Worm (Caenorhabditis elegans) whole organism, L3 larva: ENCODE results near the gene rad-23.

Source experiments
- ZK546.5 ChIP-seq: sonication (generic microtip); optimal IDR thresholded peaks from 2 replicates; lab custom pipeline; 2017; ENCODE audit warnings: missing biosample characterization, missing genetic modification characterization
- aly-2 ChIP-seq: fragments of 150-350 bp; optimal IDR thresholded peaks from 2 replicates; lab custom pipeline; 2014; ENCODE audit warnings: missing biosample characterization, missing genetic modification characterization
- ama-1 ChIP-seq: fragments of 150-350 bp; optimal IDR thresholded peaks from 2 replicates; lab custom pipeline; 2018
- ceh-16 ChIP-seq: sonication (generic microtip); optimal IDR thresholded peaks from 2 replicates; lab custom pipeline; 2017; ENCODE audit warnings: missing biosample characterization, missing genetic modification characterization
- ceh-28 ChIP-seq: fragments of 150-350 bp; optimal IDR thresholded peaks from 2 replicates; lab custom pipeline; 2014; ENCODE audit warnings: missing biosample characterization, missing genetic modification reagents, missing genetic modification characterization
- ceh-9 ChIP-seq: sonication (generic microtip); optimal IDR thresholded peaks from 2 replicates; lab custom pipeline; 2018; ENCODE audit warnings: missing biosample characterization, missing genetic modification characterization
- daf-12 ChIP-seq: fragments of 150-350 bp; optimal IDR thresholded peaks from 2 replicates; lab custom pipeline; 2014; ENCODE audit warnings: missing biosample characterization, missing genetic modification reagents, missing genetic modification characterization
- egl-27 ChIP-seq: sonication (generic microtip); optimal IDR thresholded peaks from 4 replicates; lab custom pipeline; 2017; ENCODE audit warnings: missing biosample characterization, missing genetic modification reagents, missing genetic modification characterization
- egl-5 ChIP-seq: fragments of 150-350 bp; optimal IDR thresholded peaks from 2 replicates; lab custom pipeline; 2017; ENCODE audit warnings: missing biosample characterization, missing genetic modification reagents, missing genetic modification characterization, inconsistent platforms
- elt-1 ChIP-seq: fragments of 150-350 bp; optimal IDR thresholded peaks from 2 replicates; lab custom pipeline; 2014; ENCODE audit warnings: missing biosample characterization, missing genetic modification characterization
- elt-2 ChIP-seq: sonication (generic microtip); optimal IDR thresholded peaks from 2 replicates; lab custom pipeline; 2016; ENCODE audit warnings: missing genetic modification reagents, mild to moderate bottlenecking, missing genetic modification characterization, missing compliant biosample characterization
- elt-3 ChIP-seq, 3 experiments: fragments of 150-350 bp in 1 of 3; sonication (generic microtip) in 2 of 3; optimal IDR thresholded peaks; 2 replicates in 2 of 3; 4 replicates in 1 of 3; lab custom pipeline; 2014 to 2017; ENCODE audit warnings: missing biosample characterization in 3 of 3, missing genetic modification characterization in 3 of 3
- eor-1 ChIP-seq, 2 experiments: fragments of 150-350 bp; optimal IDR thresholded peaks; 2 replicates each; lab custom pipeline; 2014 to 2018; ENCODE audit warnings: missing biosample characterization in 2 of 2, missing genetic modification characterization in 2 of 2
- fkh-10 ChIP-seq: sonication (generic microtip); optimal IDR thresholded peaks from 2 replicates; lab custom pipeline; 2017; ENCODE audit warnings: missing biosample characterization, missing genetic modification reagents, missing genetic modification characterization
- hmg-11 ChIP-seq: sonication (generic microtip); optimal IDR thresholded peaks from 2 replicates; lab custom pipeline; 2016; ENCODE audit warnings: missing genetic modification characterization, missing compliant biosample characterization
- lin-15B ChIP-seq: fragments of 150-350 bp; optimal IDR thresholded peaks from 2 replicates; lab custom pipeline; 2014; ENCODE audit warnings: missing biosample characterization, missing genetic modification characterization
- lin-39 ChIP-seq: fragments of 150-350 bp; optimal IDR thresholded peaks from 2 replicates; lab custom pipeline; 2018; ENCODE audit warnings: missing biosample characterization, missing genetic modification reagents, missing genetic modification characterization
- lsy-12 ChIP-seq: sonication (generic microtip); optimal IDR thresholded peaks from 2 replicates; lab custom pipeline; 2016; ENCODE audit warnings: mild to moderate bottlenecking, missing genetic modification characterization, missing compliant biosample characterization
- nfya-1 ChIP-seq: sonication (generic microtip); optimal IDR thresholded peaks from 2 replicates; lab custom pipeline; 2017; ENCODE audit warnings: missing genetic modification characterization, mild to moderate bottlenecking, missing compliant biosample characterization, antibody characterized with exemption, moderate library complexity; ENCODE audit not compliant: insufficient read depth
- nhr-12 ChIP-seq: fragments of 150-350 bp; optimal IDR thresholded peaks from 2 replicates; lab custom pipeline; 2014; ENCODE audit warnings: missing biosample characterization, missing genetic modification characterization
- nhr-23 ChIP-seq: fragments of 150-350 bp; optimal IDR thresholded peaks from 2 replicates; lab custom pipeline; 2014; ENCODE audit warnings: missing biosample characterization, missing genetic modification reagents, missing genetic modification characterization
- nhr-25 ChIP-seq: sonication (generic microtip); optimal IDR thresholded peaks from 2 replicates; lab custom pipeline; 2017; ENCODE audit warnings: missing biosample characterization, missing genetic modification characterization
- nhr-28 ChIP-seq: fragments of 150-350 bp; optimal IDR thresholded peaks from 2 replicates; lab custom pipeline; 2014; ENCODE audit warnings: missing biosample characterization, missing genetic modification characterization
- nhr-43 ChIP-seq: sonication (generic microtip); optimal IDR thresholded peaks from 2 replicates; lab custom pipeline; 2016; ENCODE audit warnings: mild to moderate bottlenecking, missing genetic modification characterization, missing compliant biosample characterization; ENCODE audit not compliant: poor library complexity, severe bottlenecking
- nhr-67 ChIP-seq: fragments of 150-350 bp; optimal IDR thresholded peaks from 2 replicates; lab custom pipeline; 2014; ENCODE audit warnings: missing biosample characterization, missing genetic modification characterization
- nhr-76 ChIP-seq: fragments of 150-350 bp; sonication (generic microtip); optimal IDR thresholded peaks from 5 replicates; lab custom pipeline; 2014; ENCODE audit warnings: missing biosample characterization, missing genetic modification characterization
- nhr-77 ChIP-seq: fragments of 150-350 bp; optimal IDR thresholded peaks from 2 replicates; lab custom pipeline; 2014; ENCODE audit warnings: missing biosample characterization, missing genetic modification characterization
- pha-4 ChIP-seq: fragments of 150-350 bp; optimal IDR thresholded peaks from 2 replicates; lab custom pipeline; 2014; ENCODE audit warnings: missing biosample characterization, missing genetic modification reagents, missing genetic modification characterization
- pqm-1 ChIP-seq: fragments of 150-350 bp; optimal IDR thresholded peaks from 2 replicates; lab custom pipeline; 2017; ENCODE audit warnings: missing biosample characterization, missing genetic modification characterization, inconsistent platforms
- tbx-2 ChIP-seq: sonication (generic microtip); optimal IDR thresholded peaks from 2 replicates; lab custom pipeline; 2016; ENCODE audit warnings: mild to moderate bottlenecking, missing genetic modification characterization, missing compliant biosample characterization
- unc-39 ChIP-seq: sonication (generic microtip); optimal IDR thresholded peaks from 4 replicates; lab custom pipeline; 2017; ENCODE audit warnings: missing biosample characterization, missing genetic modification characterization
- unc-62 ChIP-seq: fragments of 150-350 bp; sonication (generic microtip); optimal IDR thresholded peaks from 4 replicates; lab custom pipeline; 2014; ENCODE audit warnings: missing biosample characterization, missing genetic modification reagents, missing genetic modification characterization
- zag-1 ChIP-seq: fragments of 150-350 bp; optimal IDR thresholded peaks from 2 replicates; lab custom pipeline; 2014; ENCODE audit warnings: missing biosample characterization, missing genetic modification characterization
- ztf-11 ChIP-seq: fragments of 150-350 bp; optimal IDR thresholded peaks from 2 replicates; lab custom pipeline; 2014; ENCODE audit warnings: missing biosample characterization, missing genetic modification characterization
- ztf-4 ChIP-seq: fragments of 150-350 bp; optimal IDR thresholded peaks from 2 replicates; lab custom pipeline; 2014; ENCODE audit warnings: missing biosample characterization, missing genetic modification characterization

The rad-23 gene

ce11 chrII:11642025-11642424, 10.5 kb downstream of the rad-23 start (continued):
- no peak for TF ChIP-seq lin-15B (tag; lab: Kevin White, UChicago)
- peak; percentile 39 for TF ChIP-seq nhr-25 (tag; lab: Kevin White, UChicago)
- TF ChIP-seq nhr-76 (tag; lab: Kevin White, UChicago) = no peak
- TF ChIP-seq nhr-28 (tag; lab: Kevin White, UChicago) = no peak
- TF ChIP-seq nfya-1 (tag; lab: Kevin White, UChicago) = peak; percentile 20
- TF ChIP-seq daf-12 (tag; lab: Kevin White, UChicago) = no peak
- no peak for TF ChIP-seq ZK546.5
- no peak for TF ChIP-seq egl-27 (tag; lab: Kevin White, UChicago)
- no peak for TF ChIP-seq egl-5 (tag; lab: Kevin White, UChicago)
- TF ChIP-seq elt-1 (tag; lab: Kevin White, UChicago) = no peak
- TF ChIP-seq zag-1 (tag; lab: Kevin White, UChicago) = no peak
- no peak for TF ChIP-seq ztf-4
- TF ChIP-seq ztf-11 (tag; lab: Kevin White, UChicago) = no peak
- TF ChIP-seq lsy-12 (tag; lab: Kevin White, UChicago) = no peak
- no peak for TF ChIP-seq hmg-11
- TF ChIP-seq elt-2 (tag; lab: Kevin White, UChicago) = no peak
- no peak for TF ChIP-seq pqm-1

DNA sequence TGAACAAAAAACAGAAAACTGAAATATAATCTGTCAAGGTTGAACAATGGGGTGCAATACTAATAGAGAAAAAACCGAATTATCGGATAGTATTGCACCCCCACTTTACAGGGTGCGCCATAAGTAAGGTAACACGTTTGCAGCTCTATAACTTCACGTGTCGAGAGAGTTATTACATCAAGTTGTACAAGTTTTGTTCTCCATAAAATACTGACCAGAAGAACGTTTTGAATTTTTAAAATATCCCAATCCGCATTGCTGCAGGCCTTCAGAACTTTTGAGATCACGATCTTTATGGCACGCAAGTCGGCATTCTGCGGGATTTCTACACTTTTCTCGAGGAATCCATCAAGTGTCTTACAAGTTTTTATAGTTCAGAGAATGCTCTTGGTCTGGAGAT, 14.7 kb downstream of the rad-23 start:
- TF ChIP-seq ceh-9 (tag; lab: Kevin White, UChicago) (no peak), nhr-77 (no peak), ZK546.5 (no peak), egl-5 (tag; lab: Kevin White, UChicago) (no peak), ama-1 (no peak), nhr-25 (tag; lab: Kevin White, UChicago) (no peak), fkh-10 (GFP tag; lab: Kevin White, UChicago) (no peak), unc-39 (tag; lab: Kevin White, UChicago) (no peak), nhr-12 (tag; lab: Kevin White, UChicago) (no peak)
- TF ChIP-seq, all 47 proteins: peak for 0

ce11 chrII:11637189-11637754, 15.3 kb downstream of the rad-23 start:
- no peak for TF ChIP-seq lin-39 (tag; lab: Kevin White, UChicago)
- peak; percentile 30 for TF ChIP-seq tbx-2 (tag; lab: Kevin White, UChicago)
- TF ChIP-seq elt-3 (tag; optimal IDR thresholded peaks at IDR 0.05; lab: Kevin White, UChicago) = no peak
- peak; percentile 82 for TF ChIP-seq ztf-4
- TF ChIP-seq ceh-16 (tag; lab: Kevin White, UChicago) = no peak
- TF ChIP-seq nhr-23 (tag; lab: Kevin White, UChicago) = peak; percentile 18
- TF ChIP-seq ceh-28 (tag; lab: Kevin White, UChicago) = peak; percentile 29
- peak; percentile 1 for TF ChIP-seq nhr-67
- no peak for TF ChIP-seq lin-15B (tag; lab: Kevin White, UChicago)
- peak; percentile 72 for TF ChIP-seq nhr-43 (tag; lab: Kevin White, UChicago)
- TF ChIP-seq nhr-77 = peak; percentile 43
- peak; percentile 54 for TF ChIP-seq aly-2
- TF ChIP-seq ama-1 = peak; percentile 2
- TF ChIP-seq nhr-25 (tag; lab: Kevin White, UChicago) = peak; percentile 46
- peak; percentile 58 for TF ChIP-seq pha-4

- TF ChIP-seq ceh-9 (tag; lab: Kevin White, UChicago) = no peak
- no peak for TF ChIP-seq unc-39 (tag; lab: Kevin White, UChicago)
- TF ChIP-seq ZK546.5 = no peak
- TF ChIP-seq nhr-67 = no peak
- TF ChIP-seq elt-2 (tag; lab: Kevin White, UChicago) = peak; percentile 17
- no peak for TF ChIP-seq unc-62
- TF ChIP-seq nhr-28 (tag; lab: Kevin White, UChicago) = no peak
- no peak for TF ChIP-seq daf-12 (tag; lab: Kevin White, UChicago)
- TF ChIP-seq elt-3 (tag; optimal IDR thresholded peaks at IDR 0.05; lab: Kevin White, UChicago) = no peak
- TF ChIP-seq eor-1 (tag; optimal IDR thresholded peaks at IDR 0.05; lab: Kevin White, UChicago) = no peak
- TF ChIP-seq nhr-43 (tag; lab: Kevin White, UChicago) = peak; percentile 59
- peak; percentile 90 for TF ChIP-seq ama-1
- peak; percentile 6 for TF ChIP-seq nfya-1 (tag; lab: Kevin White, UChicago)
- TF ChIP-seq lin-15B (tag; lab: Kevin White, UChicago) = no peak
- peak; percentile 12 for TF ChIP-seq lsy-12 (tag; lab: Kevin White, UChicago)
- TF ChIP-seq, all 47 proteins: peak for 5
Measured at ce11 chrII:11636617-11637016, 15.9 kb downstream of the rad-23 start.
